Fruit fly (Drosophila melanogaster) whole organism, embryonic: Measurements from ENCODE around the gene CG33281.

Experiments used
- Aef1 ChIP-seq: fragments of 200-800 bp; sonication (Bioruptor generic); IDR thresholded peaks from 3 replicates; pipeline ENCODE4 v1.3.6; 2022; ENCODE audit warnings: missing biosample characterization, missing genetic modification characterization
- Antp ChIP-seq: fragments of 200-800 bp; sonication (Bioruptor generic); optimal IDR thresholded peaks from 3 replicates; lab custom pipeline; 2016; ENCODE audit warnings: missing biosample characterization, missing genetic modification characterization
- Atf-2 ChIP-seq: fragments of 200-800 bp; sonication (Bioruptor generic); optimal IDR thresholded peaks from 2 replicates; lab custom pipeline; 2016; ENCODE audit warnings: missing biosample characterization, missing genetic modification characterization
- BEAF-32 ChIP-seq: fragments of 200-800 bp; sonication (Bioruptor generic); optimal IDR thresholded peaks from 3 replicates; lab custom pipeline; 2017; ENCODE audit warnings: missing biosample characterization, missing genetic modification characterization, mild to moderate bottlenecking, moderate library complexity, missing genetic modification reagents
- BtbVII ChIP-seq: fragments of 200-800 bp; sonication (Bioruptor generic); optimal IDR thresholded peaks from 3 replicates; lab custom pipeline; 2017; ENCODE audit warnings: missing biosample characterization, mild to moderate bottlenecking, missing genetic modification characterization
- CG10565 ChIP-seq: fragments of 200-800 bp; sonication (Bioruptor generic); optimal IDR thresholded peaks from 3 replicates; lab custom pipeline; 2016; ENCODE audit warnings: missing biosample characterization, mild to moderate bottlenecking, missing genetic modification characterization
- CG11456 ChIP-seq: fragments of 200-800 bp; sonication (Bioruptor generic); IDR thresholded peaks from 3 replicates; pipeline ENCODE4 v1.3.6; 2022; ENCODE audit warnings: missing biosample characterization, missing genetic modification characterization
- CG14050 ChIP-seq: fragments of 200-800 bp; sonication (Bioruptor generic); IDR thresholded peaks from 3 replicates; pipeline ENCODE4 v1.3.6; 2022; ENCODE audit warnings: missing biosample characterization, missing genetic modification characterization
- CG1603 ChIP-seq: fragments of 200-800 bp; sonication (Bioruptor generic); optimal IDR thresholded peaks from 2 replicates; lab custom pipeline; 2019; ENCODE audit warnings: missing biosample characterization, mild to moderate bottlenecking, missing genetic modification characterization, moderate library complexity
- CG18011 ChIP-seq: fragments of 200-800 bp; sonication (Bioruptor generic); optimal IDR thresholded peaks from 2 replicates; lab custom pipeline; 2017; ENCODE audit warnings: missing biosample characterization, missing genetic modification characterization, mild to moderate bottlenecking, moderate library complexity, missing genotype
- CG31388 ChIP-seq: fragments of 200-800 bp; sonication (Bioruptor generic); optimal IDR thresholded peaks from 2 replicates; lab custom pipeline; 2016; ENCODE audit warnings: missing biosample characterization, missing genetic modification characterization
- CG4424 ChIP-seq: fragments of 200-800 bp; sonication (Bioruptor generic); optimal IDR thresholded peaks from 3 replicates; lab custom pipeline; 2016; ENCODE audit warnings: missing biosample characterization, missing genetic modification characterization
- CG6683 ChIP-seq: fragments of 200-800 bp; sonication (Bioruptor generic); optimal IDR thresholded peaks from 2 replicates; lab custom pipeline; 2017; ENCODE audit warnings: missing biosample characterization, mild to moderate bottlenecking, missing genetic modification characterization, missing genetic modification reagents
- CG7928 ChIP-seq: fragments of 200-800 bp; sonication (Bioruptor generic); optimal IDR thresholded peaks from 2 replicates; lab custom pipeline; 2017; ENCODE audit warnings: missing biosample characterization, mild to moderate bottlenecking, missing genetic modification characterization
- CG8765 ChIP-seq: fragments of 200-800 bp; sonication (Bioruptor generic); IDR thresholded peaks from 2 replicates; pipeline ENCODE4 v1.3.6; 2022; ENCODE audit warnings: missing biosample characterization, missing genetic modification characterization
- D ChIP-seq, 2 experiments: fragments of 200-800 bp in 1 of 2; fragments of >200 bp in 1 of 2; sonication (Bioruptor generic) in 1 of 2; optimal IDR thresholded peaks; 2 replicates in 1 of 2; 3 replicates in 1 of 2; lab custom pipeline; 2017; ENCODE audit warnings: mild to moderate bottlenecking in 1 of 2, missing biosample characterization in 1 of 2, missing genetic modification characterization in 1 of 2, missing genetic modification reagents in 1 of 2
- Dref ChIP-seq: fragments of 200-800 bp; sonication (Bioruptor generic); IDR thresholded peaks from 2 replicates; pipeline ENCODE4 v1.3.6; 2022; ENCODE audit warnings: missing biosample characterization, missing genetic modification characterization
- Drgx ChIP-seq: fragments of 200-800 bp; sonication (Bioruptor generic); IDR thresholded peaks from 2 replicates; pipeline ENCODE4 v1.3.6; 2022; ENCODE audit warnings: missing biosample characterization, missing genetic modification characterization
- Fer3 ChIP-seq: fragments of 200-800 bp; sonication (Bioruptor generic); optimal IDR thresholded peaks from 2 replicates; lab custom pipeline; 2018; ENCODE audit warnings: missing biosample characterization, mild to moderate bottlenecking, missing genetic modification characterization, moderate library complexity
- Gug ChIP-seq: fragments of 200-800 bp; sonication (Bioruptor generic); IDR thresholded peaks from 4 replicates; pipeline ENCODE4 v1.3.6; 2022; ENCODE audit warnings: missing biosample characterization, missing genetic modification characterization
- Hey ChIP-seq: fragments of 200-800 bp; sonication (Bioruptor generic); optimal IDR thresholded peaks from 3 replicates; lab custom pipeline; 2018; ENCODE audit warnings: missing biosample characterization, mild to moderate bottlenecking, missing genetic modification characterization
- HmgD ChIP-seq: fragments of 200-800 bp; sonication (Bioruptor generic); optimal IDR thresholded peaks from 3 replicates; lab custom pipeline; 2016; ENCODE audit warnings: missing biosample characterization, missing genetic modification characterization
- Hr51 ChIP-seq, 2 experiments: fragments of 200-800 bp; sonication (Bioruptor generic); optimal IDR thresholded peaks; 2 replicates in 1 of 2; 3 replicates in 1 of 2; lab custom pipeline; 2016 to 2018; ENCODE audit warnings: missing biosample characterization in 2 of 2, missing genetic modification characterization in 2 of 2, mild to moderate bottlenecking in 1 of 2, moderate library complexity in 1 of 2
- Lpt ChIP-seq: fragments of >200 bp; optimal IDR thresholded peaks from 2 replicates; lab custom pipeline; 2018; ENCODE audit warnings: missing biosample characterization, missing genetic modification characterization
- Opbp ChIP-seq: fragments of 200-800 bp; sonication (Bioruptor generic); IDR thresholded peaks from 3 replicates; pipeline ENCODE4 v1.3.6; 2022; ENCODE audit warnings: missing biosample characterization, missing genetic modification characterization; ENCODE audit not compliant: partially characterized antibody
- Rfx ChIP-seq: fragments of 200-800 bp; sonication (Bioruptor generic); IDR thresholded peaks from 2 replicates; pipeline ENCODE4 v1.3.6; 2022; ENCODE audit warnings: missing biosample characterization, missing genetic modification characterization
- Side ChIP-seq: fragments of 200-800 bp; sonication (Bioruptor generic); optimal IDR thresholded peaks from 2 replicates; lab custom pipeline; 2016; ENCODE audit warnings: missing biosample characterization, missing genetic modification characterization
- Sry-β ChIP-seq: fragments of 200-800 bp; sonication (Bioruptor generic); optimal IDR thresholded peaks from 2 replicates; lab custom pipeline; 2018; ENCODE audit warnings: missing biosample characterization, mild to moderate bottlenecking, missing genetic modification characterization, moderate library complexity
- TFAM ChIP-seq: fragments of 200-800 bp; sonication (Bioruptor generic); optimal IDR thresholded peaks from 2 replicates; lab custom pipeline; 2017; ENCODE audit warnings: missing biosample characterization, missing genetic modification characterization, inconsistent platforms
- cad ChIP-seq: fragments of >200 bp; optimal IDR thresholded peaks from 2 replicates; lab custom pipeline; 2017; ENCODE audit warnings: missing biosample characterization, missing genetic modification characterization
- cas ChIP-seq: fragments of 200-800 bp; sonication (Bioruptor generic); IDR thresholded peaks from 2 replicates; pipeline ENCODE4 v1.3.6; 2022; ENCODE audit warnings: missing biosample characterization, missing genetic modification characterization
- cato ChIP-seq: fragments of 200-800 bp; sonication (Bioruptor generic); optimal IDR thresholded peaks from 2 replicates; lab custom pipeline; 2016; ENCODE audit warnings: missing biosample characterization, missing genetic modification characterization, borderline replicate concordance
- chm ChIP-seq: fragments of 200-800 bp; sonication (Bioruptor generic); IDR thresholded peaks from 2 replicates; pipeline ENCODE4 v1.3.6; 2022; ENCODE audit warnings: missing biosample characterization, missing genetic modification characterization
- disco-r ChIP-seq: fragments of 200-800 bp; sonication (Bioruptor generic); optimal IDR thresholded peaks from 2 replicates; lab custom pipeline; 2016; ENCODE audit warnings: missing biosample characterization, missing genetic modification characterization
- esg ChIP-seq: fragments of 200-800 bp; sonication (Bioruptor generic); conservative IDR thresholded peaks from 2 replicates; pipeline ENCODE4 v1.3.6; 2022; ENCODE audit warnings: missing biosample characterization, missing genetic modification characterization
- fd64A ChIP-seq: fragments of 200-800 bp; sonication (Bioruptor generic); optimal IDR thresholded peaks from 3 replicates; lab custom pipeline; 2018; ENCODE audit warnings: missing biosample characterization, mild to moderate bottlenecking, missing genetic modification characterization
- h ChIP-seq: fragments of >200 bp; optimal IDR thresholded peaks from 2 replicates; lab custom pipeline; 2017
- her ChIP-seq: fragments of 200-800 bp; sonication (Bioruptor generic); optimal IDR thresholded peaks from 2 replicates; lab custom pipeline; 2016; ENCODE audit warnings: missing biosample characterization, missing genetic modification characterization
- lbe ChIP-seq: fragments of 200-800 bp; sonication (Bioruptor generic); optimal IDR thresholded peaks from 2 replicates; lab custom pipeline; 2016; ENCODE audit warnings: missing biosample characterization, mild to moderate bottlenecking, missing genetic modification characterization
- otp ChIP-seq: fragments of 200-800 bp; sonication (Bioruptor generic); IDR thresholded peaks from 3 replicates; pipeline ENCODE4, ENCODE4 v1.3.6; 2022; ENCODE audit warnings: missing biosample characterization, missing genetic modification characterization
- pan ChIP-seq, 4 experiments: fragments of >200 bp in 3 of 4; fragments of 200-800 bp in 1 of 4; sonication (Bioruptor generic) in 1 of 4; optimal IDR thresholded peaks in 3 of 4; IDR thresholded peaks in 1 of 4; 2 replicates each; pipeline versions ENCODE4 v1.3.6 to Lab custom; 2017 to 2022; ENCODE audit warnings: missing biosample characterization in 2 of 4, missing genetic modification characterization in 2 of 4, mixed read lengths in 1 of 4
- phol ChIP-seq: fragments of 200-800 bp; sonication (Bioruptor generic); optimal IDR thresholded peaks from 3 replicates; lab custom pipeline; 2018; ENCODE audit warnings: missing biosample characterization, mild to moderate bottlenecking, missing genetic modification characterization, moderate library complexity
- pros ChIP-seq: fragments of 200-800 bp; sonication (Bioruptor generic); optimal IDR thresholded peaks from 3 replicates; lab custom pipeline; 2019; ENCODE audit warnings: missing biosample characterization, mild to moderate bottlenecking, missing genetic modification characterization, moderate library complexity
- psq ChIP-seq: fragments of 200-800 bp; sonication (Bioruptor generic); optimal IDR thresholded peaks from 2 replicates; lab custom pipeline; 2017; ENCODE audit warnings: missing biosample characterization, missing genetic modification characterization
- schlank ChIP-seq: fragments of 200-800 bp; sonication (Bioruptor generic); optimal IDR thresholded peaks from 2 replicates; lab custom pipeline; 2018; ENCODE audit warnings: missing biosample characterization, mild to moderate bottlenecking, missing genetic modification characterization
- sqz ChIP-seq: fragments of 200-800 bp; sonication (Bioruptor generic); optimal IDR thresholded peaks from 3 replicates; lab custom pipeline; 2018; ENCODE audit warnings: missing biosample characterization, mild to moderate bottlenecking, missing genetic modification characterization
- toy ChIP-seq: fragments of 200-800 bp; sonication (Bioruptor generic); IDR thresholded peaks from 2 replicates; pipeline ENCODE4 v1.3.6; 2022; ENCODE audit warnings: missing biosample characterization, missing genetic modification characterization
- wdn ChIP-seq: fragments of 200-800 bp; sonication (Bioruptor generic); IDR thresholded peaks from 2 replicates; pipeline ENCODE4 v1.3.6; 2022; ENCODE audit warnings: missing biosample characterization, missing genetic modification characterization
- zen ChIP-seq: fragments of 200-800 bp; sonication (Bioruptor generic); optimal IDR thresholded peaks from 3 replicates; lab custom pipeline; 2018; ENCODE audit warnings: missing biosample characterization, mild to moderate bottlenecking, missing genetic modification characterization, moderate library complexity

CG33281 gene

DNA sequence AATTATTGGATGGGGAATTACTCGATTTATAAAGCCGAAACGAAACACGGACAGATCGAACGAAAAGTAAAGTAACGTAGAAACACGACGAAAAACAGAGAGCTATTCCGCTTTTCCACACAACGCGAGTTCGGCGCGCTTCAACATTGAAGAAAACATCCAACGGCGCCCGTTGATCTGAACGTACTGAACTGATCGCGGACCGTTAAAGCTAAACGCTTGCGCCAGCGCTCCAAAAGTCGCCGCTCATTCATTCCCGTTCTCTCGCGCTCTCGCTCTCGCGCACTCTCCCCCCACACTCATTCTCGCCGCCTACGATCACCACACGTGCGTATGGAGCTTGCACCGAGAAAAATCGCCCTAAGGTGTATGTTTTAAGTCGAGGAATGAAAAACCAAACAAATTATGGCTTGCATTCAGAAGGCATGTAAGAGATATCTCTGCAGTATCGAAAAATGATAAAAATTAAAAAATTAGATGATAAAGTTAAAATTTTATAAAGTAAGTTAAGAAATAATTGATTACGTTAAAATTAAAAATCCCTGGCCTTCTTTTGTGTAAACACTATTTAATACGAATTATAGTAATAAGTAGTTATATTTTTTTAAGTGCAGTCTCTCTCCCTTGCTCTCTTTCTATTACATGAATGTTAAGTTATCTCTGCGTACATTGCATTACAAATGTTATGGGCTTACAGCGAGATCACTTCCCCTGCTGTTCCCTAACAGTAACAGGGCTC, 30.8 kb downstream of the CG33281 start, which contains the start of gene E23 (continued):
- TF ChIP-seq Rfx (GFP tag; lab: Robert Waterston, UW), result peak; percentile 98
- TF ChIP-seq pan (optimal IDR thresholded peaks at IDR 0.05; lab: Kevin White, UChicago), result no peak
- TF ChIP-seq pan (GFP tag; optimal IDR thresholded peaks at IDR 0.05 in 1 of 2, IDR thresholded peaks at IDR 0.05 in 1 of 2), result peak in 1 of 2 experiments; percentile 98
- peak; percentile 98 for TF ChIP-seq cato (GFP tag; lab: Kevin White, UChicago)
- TF ChIP-seq zen (tag; lab: Kevin White, UChicago), result peak; percentile 96
- TF ChIP-seq CG8765 (GFP tag; lab: Robert Waterston, UW), result peak; percentile 89
- peak; percentile 89 for TF ChIP-seq CG10565
- TF ChIP-seq cas (GFP tag; lab: Robert Waterston, UW), result peak; percentile 95
- TF ChIP-seq psq (GFP tag; lab: Kevin White, UChicago), result peak; percentile 94
- peak; percentile 69; the same call in 2 of the 3 replicates for TF ChIP-seq Opbp
- TF ChIP-seq CG7928, result peak; percentile 81
- no peak for TF ChIP-seq Lpt (GFP tag; lab: Kevin White, UChicago)
- peak; percentile 89 for TF ChIP-seq HmgD (GFP tag; lab: Kevin White, UChicago)
- TF ChIP-seq Side (GFP tag; lab: Kevin White, UChicago), result peak; percentile 92
- TF ChIP-seq chm (GFP tag; lab: Robert Waterston, UW), result peak; percentile 95
- no peak for TF ChIP-seq Dref (GFP tag; lab: Robert Waterston, UW)
- TF ChIP-seq Hey (tag; lab: Kevin White, UChicago), result peak; percentile 88
- TF ChIP-seq fd64A (GFP tag; lab: Kevin White, UChicago), result peak; percentile 92
- peak; percentile 98 for TF ChIP-seq Aef1 (GFP tag; lab: Robert Waterston, UW)
- no peak for TF ChIP-seq D (optimal IDR thresholded peaks at IDR 0.05; lab: Kevin White, UChicago)
- TF ChIP-seq D (GFP tag; optimal IDR thresholded peaks at IDR 0.05; lab: Kevin White, UChicago), result peak; percentile 99
- no peak for TF ChIP-seq h (lab: Kevin White, UChicago)
- peak; percentile 97 for TF ChIP-seq CG6683 (GFP tag; lab: Kevin White, UChicago)
- TF ChIP-seq Atf-2, result peak; percentile 95
- TF ChIP-seq Drgx (GFP tag; lab: Robert Waterston, UW), result peak; percentile 98
- peak; percentile 97 for TF ChIP-seq sqz (GFP tag; lab: Kevin White, UChicago)
- TF ChIP-seq TFAM (GFP tag; lab: Kevin White, UChicago), result peak; percentile 90
- peak; percentile 83 for TF ChIP-seq her
- TF ChIP-seq Gug (GFP tag; lab: Robert Waterston, UW), result peak; percentile 97
- TF ChIP-seq CG11456 (GFP tag; lab: Robert Waterston, UW), result peak; percentile 99
- TF ChIP-seq disco-r (GFP tag; lab: Kevin White, UChicago), result peak; percentile 90
- TF ChIP-seq Hr51 (GFP tag; optimal IDR thresholded peaks at IDR 0.05; lab: Kevin White, UChicago), result peak; percentile 96 to 100
- peak; percentile 93 for TF ChIP-seq lbe (GFP tag; lab: Kevin White, UChicago)
- TF ChIP-seq cad (GFP tag; lab: Kevin White, UChicago), result no peak
- TF ChIP-seq BtbVII (GFP tag; lab: Kevin White, UChicago), result peak; percentile 98
- peak; percentile 98 for TF ChIP-seq esg (GFP tag; lab: Robert Waterston, UW)
- TF ChIP-seq BEAF-32 (GFP tag; lab: Kevin White, UChicago), result peak; percentile 17
- peak; percentile 94 for TF ChIP-seq otp
- peak; percentile 80 for TF ChIP-seq pros (GFP tag; lab: Kevin White, UChicago)
- peak; percentile 92 for TF ChIP-seq Antp (GFP tag; lab: Kevin White, UChicago)
- TF ChIP-seq CG18011, result peak; percentile 92
- TF ChIP-seq CG1603 (tag; lab: Kevin White, UChicago), result peak; percentile 88
- TF ChIP-seq CG31388 (GFP tag; lab: Kevin White, UChicago), result peak; percentile 92
- peak; percentile 97 for TF ChIP-seq Fer3 (tag; lab: Kevin White, UChicago)
- TF ChIP-seq toy (GFP tag; lab: Robert Waterston, UW), result peak; percentile 94
- peak; percentile 99 for TF ChIP-seq CG4424 (GFP tag; lab: Kevin White, UChicago)
- TF ChIP-seq CG14050 (GFP tag; lab: Robert Waterston, UW), result peak; percentile 97
- peak; percentile 92 for TF ChIP-seq schlank (tag; lab: Kevin White, UChicago)
- TF ChIP-seq Sry-β (GFP tag; lab: Kevin White, UChicago), result peak; percentile 75
- TF ChIP-seq phol (tag; lab: Kevin White, UChicago), result peak; percentile 99
- TF ChIP-seq wdn (GFP tag; lab: Robert Waterston, UW), result peak; percentile 96
